Fruit fly (Drosophila melanogaster) Kc167 (cell line): ENCODE measurements around the gene Rpn12R.

Experiments used
- Sin3A ChIP-seq: fragments of >200 bp; optimal IDR thresholded peaks from 2 replicates; lab custom pipeline; 2018; ENCODE audit warnings: missing external identifiers
- insv ChIP-seq: fragments of >200 bp; optimal IDR thresholded peaks from 3 replicates; lab custom pipeline; 2018; ENCODE audit warnings: missing external identifiers
- psq ChIP-seq: fragments of >200 bp; optimal IDR thresholded peaks from 2 replicates; lab custom pipeline; 2017; ENCODE audit warnings: missing external identifiers
- ttk ChIP-seq: sonication (Bioruptor generic); optimal IDR thresholded peaks from 2 replicates; lab custom pipeline; 2017; ENCODE audit warnings: missing external identifiers

dm6 chr3L:15043465-15043864 lies 1.1 kb upstream of the Rpn12R start:
- TF ChIP-seq Sin3A (lab: Kevin White, UChicago), result no peak
- no peak for TF ChIP-seq psq (lab: Kevin White, UChicago)
- TF ChIP-seq ttk (lab: Kevin White, UChicago), result no peak
- TF ChIP-seq insv (lab: Kevin White, UChicago), result no peak
